Fruit fly (Drosophila melanogaster) whole organism, adult: Measurements from ENCODE around the gene CG13609.

Source experiments
- CG33017 ChIP-seq: fragments of 200-800 bp; sonication (Bioruptor generic); optimal IDR thresholded peaks from 2 replicates; lab custom pipeline; 2018; ENCODE audit warnings: missing biosample characterization, mild to moderate bottlenecking, missing genetic modification characterization, moderate library complexity
- CG7045 ChIP-seq: fragments of 200-800 bp; sonication (Bioruptor generic); optimal IDR thresholded peaks from 2 replicates; lab custom pipeline; 2017; ENCODE audit warnings: missing biosample characterization, mild to moderate bottlenecking, missing genetic modification characterization
- tj ChIP-seq: fragments of 200-800 bp; sonication (Bioruptor generic); optimal IDR thresholded peaks from 3 replicates; lab custom pipeline; 2017; ENCODE audit warnings: missing biosample characterization, mild to moderate bottlenecking, missing genetic modification characterization, moderate library complexity

DNA sequence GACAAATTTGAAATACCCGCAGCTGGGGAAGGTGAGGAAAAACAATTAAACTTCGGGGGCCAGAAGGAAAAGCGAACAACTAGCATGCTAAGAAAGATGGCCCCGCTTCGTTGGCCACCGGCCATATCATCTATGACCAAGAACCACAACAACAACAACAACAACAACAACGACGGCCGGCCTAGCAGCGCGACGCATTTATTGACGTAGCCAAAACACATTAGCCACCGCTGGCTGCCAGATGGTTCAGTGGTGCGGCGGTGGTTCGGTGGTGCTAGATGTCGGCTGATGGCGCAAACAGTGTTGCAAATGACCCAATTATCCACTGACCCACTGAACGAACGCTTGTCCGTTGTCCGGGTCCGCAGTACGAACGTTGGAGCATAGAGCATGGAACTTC, 13.2 kb upstream of the CG13609 start:
- TF ChIP-seq CG33017 (tag; lab: Kevin White, UChicago), result no peak
- no peak for TF ChIP-seq tj (GFP tag; lab: Kevin White, UChicago)
- no peak for TF ChIP-seq CG7045
